Worm (Caenorhabditis elegans) whole organism, L4 larva: ENCODE results near the gene asp-12.

ENCODE experiments used
- D1046.2 ChIP-seq: fragments of 200-800 bp; sonication (Bioruptor generic); IDR thresholded peaks from 2 replicates; pipeline ENCODE4 v1.3.6; 2022; ENCODE audit warnings: missing genetic modification characterization, missing compliant biosample characterization
- F37D6.2 ChIP-seq: sonication (generic microtip); optimal IDR thresholded peaks from 2 replicates; lab custom pipeline; 2016; ENCODE audit warnings: mild to moderate bottlenecking, missing genetic modification characterization, missing compliant biosample characterization
- F44E2.7 ChIP-seq: fragments of 200-800 bp; sonication (Bioruptor generic); IDR thresholded peaks from 2 replicates; pipeline ENCODE4 v2.1.2; 2022; ENCODE audit warnings: missing genetic modification characterization, missing compliant biosample characterization
- ZK337.2 ChIP-seq: fragments of 200-800 bp; sonication (Bioruptor generic); IDR thresholded peaks from 2 replicates; pipeline ENCODE4 v1.3.6; 2022; ENCODE audit warnings: missing genetic modification reagents, missing genetic modification characterization, missing compliant biosample characterization
- aha-1 ChIP-seq: fragments of 150-350 bp; peaks from one replicate; lab custom pipeline; 2014; ENCODE audit warnings: missing biosample characterization, missing genetic modification characterization
- arid-1 ChIP-seq: fragments of 200-800 bp; sonication (Bioruptor generic); conservative IDR thresholded peaks from 2 replicates; pipeline ENCODE4 v1.3.6; 2022; ENCODE audit warnings: missing genetic modification reagents, missing genetic modification characterization, missing compliant biosample characterization
- attf-4 ChIP-seq: sonication (generic microtip); optimal IDR thresholded peaks from 3 replicates; lab custom pipeline; 2017; ENCODE audit warnings: missing biosample characterization, missing genetic modification characterization
- ceh-44 ChIP-seq: fragments of 200-800 bp; sonication (Bioruptor generic); IDR thresholded peaks from 2 replicates; pipeline ENCODE4 v1.3.6; 2022; ENCODE audit warnings: missing genetic modification reagents, missing genetic modification characterization, missing compliant biosample characterization
- ceh-62 ChIP-seq: sonication (generic microtip); optimal IDR thresholded peaks from 2 replicates; lab custom pipeline; 2017; ENCODE audit warnings: missing biosample characterization, missing genetic modification characterization
- ces-1 ChIP-seq: fragments of 150-350 bp; sonication (generic microtip); optimal IDR thresholded peaks from 4 replicates; lab custom pipeline; 2014; ENCODE audit warnings: missing biosample characterization, missing genetic modification reagents, missing genetic modification characterization
- ctbp-1 ChIP-seq: fragments of 200-800 bp; sonication (Bioruptor generic); IDR thresholded peaks from 2 replicates; pipeline ENCODE4 v1.3.6; 2022; ENCODE audit warnings: missing genetic modification reagents, missing genetic modification characterization, missing compliant biosample characterization
- daf-16 ChIP-seq, 3 experiments: sonication (generic microtip); optimal IDR thresholded peaks; 2 replicates each; lab custom pipeline; 2016 to 2017; ENCODE audit warnings: missing genetic modification characterization in 3 of 3, missing genetic modification reagents in 3 of 3, mild to moderate bottlenecking in 2 of 3, missing compliant biosample characterization in 2 of 3, missing biosample characterization in 1 of 3, moderate library complexity in 1 of 3
- dmd-6 ChIP-seq: fragments of 200-800 bp; sonication (Bioruptor generic); IDR thresholded peaks from 2 replicates; pipeline ENCODE4 v1.3.6; 2022; ENCODE audit warnings: missing genetic modification reagents, missing genetic modification characterization, missing compliant biosample characterization
- dmd-8 ChIP-seq: fragments of 200-800 bp; sonication (Bioruptor generic); IDR thresholded peaks from 2 replicates; pipeline ENCODE4 v1.3.6; 2022; ENCODE audit warnings: missing genetic modification characterization, missing compliant biosample characterization
- gei-8 ChIP-seq: fragments of 200-800 bp; sonication (Bioruptor generic); optimal IDR thresholded peaks from 2 replicates; lab custom pipeline; 2018; ENCODE audit warnings: mild to moderate bottlenecking, missing genetic modification characterization, missing compliant biosample characterization
- hif-1 ChIP-seq, 2 experiments: sonication (generic microtip); optimal IDR thresholded peaks; 2 replicates each; lab custom pipeline; 2016 to 2017; ENCODE audit warnings: missing compliant biosample characterization in 2 of 2, missing genetic modification characterization in 2 of 2, missing genetic modification reagents in 2 of 2, missing genotype in 2 of 2, mild to moderate bottlenecking in 1 of 2
- hlh-11 ChIP-seq: fragments of 200-800 bp; sonication (Bioruptor generic); optimal IDR thresholded peaks from 2 replicates; lab custom pipeline; 2018; ENCODE audit warnings: mild to moderate bottlenecking, missing genetic modification characterization, missing compliant biosample characterization
- hlh-30 ChIP-seq: sonication (generic microtip); optimal IDR thresholded peaks from 2 replicates; lab custom pipeline; 2017; ENCODE audit warnings: antibody characterized with exemption, mild to moderate bottlenecking, missing genetic modification characterization, missing compliant biosample characterization; ENCODE audit not compliant: insufficient read depth
- lin-1 ChIP-seq: fragments of 200-800 bp; sonication (Bioruptor generic); IDR thresholded peaks from 2 replicates; pipeline ENCODE4 v1.3.6; 2022; ENCODE audit warnings: missing genetic modification reagents, missing genetic modification characterization, missing compliant biosample characterization
- lin-15B ChIP-seq: fragments of 150-350 bp; sonication (generic microtip); optimal IDR thresholded peaks from 3 replicates; lab custom pipeline; 2014; ENCODE audit warnings: missing biosample characterization, missing genetic modification characterization
- lin-29 ChIP-seq: fragments of 200-800 bp; sonication (Bioruptor generic); IDR thresholded peaks from 2 replicates; pipeline ENCODE4 v1.3.6; 2022; ENCODE audit warnings: missing genetic modification reagents, missing genetic modification characterization, missing compliant biosample characterization
- lsy-2 ChIP-seq, 2 experiments: fragments of 150-350 bp in 1 of 2; sonication (generic microtip) in 1 of 2; optimal IDR thresholded peaks; 2 replicates each; lab custom pipeline; 2014 to 2017; ENCODE audit warnings: missing biosample characterization in 2 of 2, missing genetic modification characterization in 2 of 2
- mdl-1 ChIP-seq, 2 experiments: fragments of 150-350 bp in 1 of 2; sonication (generic microtip) in 1 of 2; optimal IDR thresholded peaks; 2 replicates each; lab custom pipeline; 2014 to 2017; ENCODE audit warnings: missing biosample characterization in 2 of 2, missing genetic modification characterization in 2 of 2
- mxl-3 ChIP-seq: fragments of 200-800 bp; sonication (Bioruptor generic); optimal IDR thresholded peaks from 2 replicates; lab custom pipeline; 2018; ENCODE audit warnings: mild to moderate bottlenecking, missing genetic modification characterization, missing compliant biosample characterization
- nhr-10 ChIP-seq: fragments of 150-350 bp; optimal IDR thresholded peaks from 2 replicates; lab custom pipeline; 2014; ENCODE audit warnings: missing biosample characterization, missing genetic modification characterization
- nhr-11 ChIP-seq: fragments of 150-350 bp; optimal IDR thresholded peaks from 2 replicates; lab custom pipeline; 2014; ENCODE audit warnings: missing biosample characterization, missing genetic modification characterization
- nhr-111 ChIP-seq: fragments of 200-800 bp; sonication (Bioruptor generic); optimal IDR thresholded peaks from 2 replicates; lab custom pipeline; 2018; ENCODE audit warnings: mild to moderate bottlenecking, missing genetic modification characterization, missing compliant biosample characterization
- nhr-28 ChIP-seq: fragments of 150-350 bp; optimal IDR thresholded peaks from 2 replicates; lab custom pipeline; 2014; ENCODE audit warnings: missing biosample characterization, missing genetic modification characterization
- nhr-41 ChIP-seq: fragments of 200-800 bp; sonication (Bioruptor generic); IDR thresholded peaks from 2 replicates; pipeline ENCODE4 v1.3.6; 2022; ENCODE audit warnings: missing genetic modification reagents, missing genetic modification characterization, missing compliant biosample characterization
- nhr-42 ChIP-seq: fragments of 200-800 bp; sonication (Bioruptor generic); IDR thresholded peaks from 2 replicates; pipeline ENCODE4 v1.3.6; 2022; ENCODE audit warnings: missing genetic modification characterization, missing compliant biosample characterization
- nhr-48 ChIP-seq: sonication (generic microtip); optimal IDR thresholded peaks from 2 replicates; lab custom pipeline; 2016; ENCODE audit warnings: mild to moderate bottlenecking, missing genetic modification characterization, missing compliant biosample characterization
- php-3 ChIP-seq: fragments of 200-800 bp; sonication (Bioruptor generic); IDR thresholded peaks from 2 replicates; pipeline ENCODE4 v1.3.6; 2022; ENCODE audit warnings: missing genetic modification reagents, missing genetic modification characterization, missing compliant biosample characterization
- saeg-2 ChIP-seq: fragments of 200-800 bp; sonication (Bioruptor generic); IDR thresholded peaks from 2 replicates; pipeline ENCODE4 v1.3.6; 2022; ENCODE audit warnings: missing genetic modification reagents, missing genetic modification characterization, missing compliant biosample characterization
- snpc-1.2 ChIP-seq: fragments of 200-800 bp; sonication (Bioruptor generic); IDR thresholded peaks from 2 replicates; pipeline ENCODE4 v1.3.6; 2022; ENCODE audit warnings: missing genetic modification reagents, missing genetic modification characterization, missing compliant biosample characterization
- spr-1 ChIP-seq: sonication (generic microtip); optimal IDR thresholded peaks from 2 replicates; lab custom pipeline; 2016; ENCODE audit warnings: mild to moderate bottlenecking, missing genetic modification characterization, missing compliant biosample characterization
- tag-97 ChIP-seq: fragments of 200-800 bp; sonication (Bioruptor generic); IDR thresholded peaks from 2 replicates; pipeline ENCODE4 v1.3.6; 2022; ENCODE audit warnings: missing genetic modification characterization, missing compliant biosample characterization
- tra-1 ChIP-seq: fragments of 200-800 bp; sonication (Bioruptor generic); IDR thresholded peaks from 2 replicates; pipeline ENCODE4 v1.3.6; 2022; ENCODE audit warnings: missing genetic modification reagents, missing genetic modification characterization, missing compliant biosample characterization
- unc-62 ChIP-seq, 3 experiments: fragments of 150-350 bp in 1 of 3; sonication (generic microtip); optimal IDR thresholded peaks in 2 of 3; peaks in 1 of 3; 1 replicate in 1 of 3; 2 replicates in 2 of 3; lab custom pipeline; 2014 to 2017; ENCODE audit warnings: missing biosample characterization in 3 of 3, missing genetic modification characterization in 3 of 3, missing genetic modification reagents in 3 of 3, missing genotype in 1 of 3
- vab-7 ChIP-seq: fragments of 200-800 bp; sonication (Bioruptor generic); IDR thresholded peaks from 2 replicates; pipeline ENCODE4 v1.3.6; 2022; ENCODE audit warnings: missing genetic modification reagents, missing genetic modification characterization, missing compliant biosample characterization
- zag-1 ChIP-seq: fragments of 150-350 bp; optimal IDR thresholded peaks from 2 replicates; lab custom pipeline; 2014; ENCODE audit warnings: missing biosample characterization, missing genetic modification characterization
- zfp-2 ChIP-seq: sonication (generic microtip); optimal IDR thresholded peaks from 2 replicates; lab custom pipeline; 2016; ENCODE audit warnings: mild to moderate bottlenecking, missing genetic modification characterization, missing compliant biosample characterization

The asp-12 gene

DNA sequence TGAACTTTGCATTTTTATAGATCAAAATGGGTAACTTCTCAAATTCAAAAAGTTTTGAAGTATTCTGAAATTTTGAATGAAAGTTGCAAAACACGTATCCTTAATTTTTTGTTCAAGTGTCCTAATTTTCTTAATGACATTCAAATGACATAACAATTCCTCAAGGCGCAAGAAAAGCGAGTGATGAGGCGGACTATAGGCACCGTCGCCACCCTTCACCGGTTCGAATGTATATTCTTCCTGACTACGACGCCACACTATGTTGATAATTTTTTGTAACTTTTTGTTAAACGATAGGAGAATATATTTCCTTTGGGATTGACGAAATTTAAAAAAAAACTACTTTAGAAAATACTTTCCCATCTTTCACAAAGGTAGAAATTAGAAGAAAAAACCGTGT is 12.6 kb downstream of the asp-12 start:
- TF ChIP-seq hlh-11 (tag; lab: Kevin White, UChicago) (no peak), aha-1 (tag; lab: Kevin White, UChicago) (peak; percentile 81)

DNA sequence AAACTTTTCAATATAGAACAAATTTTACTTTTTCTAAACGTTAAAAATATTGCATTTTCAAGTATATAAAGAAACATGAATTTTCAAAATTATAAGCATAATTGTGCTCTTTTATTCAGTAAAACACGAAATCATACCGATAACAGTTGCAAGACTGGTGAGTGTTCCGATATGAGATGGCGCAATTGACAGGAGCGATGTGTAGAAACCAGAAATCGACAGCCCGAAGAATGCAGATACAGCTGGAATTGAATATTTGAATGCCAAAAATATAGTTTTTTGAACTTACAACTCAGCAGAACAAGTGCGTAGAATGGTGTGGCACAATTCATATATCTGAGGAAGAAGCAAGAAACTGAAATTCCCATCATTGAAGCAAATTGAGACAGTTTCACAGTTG is 13.9 kb downstream of the asp-12 start:
- TF ChIP-seq ceh-44 (GFP tag; lab: Robert Waterston, UW) (no peak), mdl-1 (tag; optimal IDR thresholded peaks at IDR 0.05; lab: Kevin White, UChicago) (no peak), aha-1 (tag; lab: Kevin White, UChicago) (peak; percentile 62), ces-1 (no peak), php-3 (GFP tag; lab: Robert Waterston, UW) (no peak), F37D6.2 (no peak), spr-1 (tag; lab: Kevin White, UChicago) (no peak), dmd-6 (peak; percentile 16; the same call in 1 of the 2 replicates), nhr-11 (tag; lab: Kevin White, UChicago) (no peak), dmd-8 (GFP tag; lab: Robert Waterston, UW) (no peak)
- TF ChIP-seq, all 104 proteins: peak for 2

ce11 chrV:8284800-8285199 is 15.8 kb downstream of the asp-12 start, which contains the start of gene slc-17.5:
Gene slc-17.5, minus strand, starts transcription at chrV:8284900.
- TF ChIP-seq unc-62 (GFP tag; optimal IDR thresholded peaks at IDR 0.05 in 1 of 2; lab: Kevin White, UChicago) (peak in 1 of 2 experiments; percentile 78), unc-62 (tag; optimal IDR thresholded peaks at IDR 0.05; lab: Kevin White, UChicago) (no peak), lin-15B (tag; lab: Kevin White, UChicago) (no peak), snpc-1.2 (GFP tag; lab: Robert Waterston, UW) (no peak)

ce11 chrV:8285455-8285854 is 16.4 kb downstream of the asp-12 start:
- peak; percentile 26 for TF ChIP-seq nhr-28 (tag; lab: Kevin White, UChicago)
- TF ChIP-seq vab-7 (GFP tag; lab: Robert Waterston, UW), result no peak
- peak; percentile 58; the same call in 1 of the 2 replicates for TF ChIP-seq dmd-6
- no peak for TF ChIP-seq ZK337.2 (GFP tag; lab: Robert Waterston, UW)

DNA sequence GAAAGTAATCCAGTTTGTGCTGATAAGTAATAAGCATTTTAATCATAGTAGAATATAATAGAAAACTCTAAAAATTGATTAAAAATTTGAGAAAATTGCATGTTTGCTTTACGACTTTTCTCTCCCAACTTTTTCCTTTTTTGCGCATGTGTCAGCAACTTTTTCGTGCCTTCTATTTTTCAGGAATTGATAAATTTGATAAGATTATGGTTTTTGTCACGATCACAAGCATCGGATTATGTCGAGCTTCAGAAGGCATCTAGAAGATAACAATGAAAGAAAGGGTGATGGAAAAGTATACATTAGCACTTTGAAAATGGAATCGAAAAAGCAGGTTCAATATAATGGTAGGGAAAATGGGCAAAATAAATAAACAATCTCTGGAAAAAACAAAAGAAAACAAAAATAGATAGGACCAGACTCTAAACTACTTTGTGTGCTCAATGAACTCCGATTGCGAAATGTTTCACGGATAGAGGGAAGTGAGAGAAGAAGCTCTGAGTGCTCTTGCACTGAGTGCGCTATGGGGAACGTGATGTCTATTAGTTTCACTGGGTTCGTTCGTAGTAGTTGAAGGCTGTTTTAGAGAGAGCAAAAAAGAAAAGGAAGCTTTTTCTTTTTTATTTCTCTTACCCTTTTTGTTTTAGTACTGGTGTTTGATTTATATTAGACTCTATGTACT is 19.3 kb downstream of the asp-12 start:
- TF ChIP-seq ces-1 (no peak), nhr-41 (GFP tag; lab: Robert Waterston, UW) (no peak), hif-1 (tag; optimal IDR thresholded peaks at IDR 0.05; lab: Kevin White, UChicago) (peak in 1 of 2 experiments; percentile 78), spr-1 (tag; lab: Kevin White, UChicago) (no peak), nhr-111 (GFP tag; lab: Kevin White, UChicago) (no peak), lin-29 (no peak), gei-8 (GFP tag; lab: Kevin White, UChicago) (no peak), lin-15B (tag; lab: Kevin White, UChicago) (no peak), lin-1 (GFP tag; lab: Robert Waterston, UW) (no peak), daf-16 (GFP tag; optimal IDR thresholded peaks at IDR 0.05; lab: Kevin White, UChicago) (peak in 1 of 2 experiments; percentile 17), daf-16 (tag; optimal IDR thresholded peaks at IDR 0.05; lab: Kevin White, UChicago) (no peak), dmd-8 (GFP tag; lab: Robert Waterston, UW) (no peak), hlh-30 (tag; lab: Kevin White, UChicago) (peak; percentile 66), vab-7 (GFP tag; lab: Robert Waterston, UW) (no peak), saeg-2 (GFP tag; lab: Robert Waterston, UW) (no peak), nhr-48 (peak; percentile 94), nhr-10 (no peak), ceh-62 (tag; lab: Kevin White, UChicago) (no peak), ctbp-1 (GFP tag; lab: Robert Waterston, UW) (peak; percentile 50; the same call in 1 of the 2 replicates), F44E2.7 (GFP tag; lab: Robert Waterston, UW) (no peak), tra-1 (no peak), zag-1 (tag; lab: Kevin White, UChicago) (no peak), tag-97 (GFP tag; lab: Robert Waterston, UW) (no peak), attf-4 (tag; lab: Kevin White, UChicago) (no peak), lsy-2 (tag; optimal IDR thresholded peaks at IDR 0.05; lab: Kevin White, UChicago) (no peak), mxl-3 (no peak), D1046.2 (GFP tag; lab: Robert Waterston, UW) (no peak), zfp-2 (no peak), nhr-42 (GFP tag; lab: Robert Waterston, UW) (no peak), dmd-6 (peak; percentile 22; the same call in 1 of the 2 replicates), arid-1 (no peak)
